Worm (Caenorhabditis elegans): ENCODE measurements around the gene rfc-2.

rfc-2 gene

ce11 chrIV:1385500-1385899 lies 38.4 kb downstream of the rfc-2 start:
- no peak for TF ChIP-seq flt-1 (GFP tag; IDR thresholded peaks at IDR 0.05)
- 0 out of 2 replicates have a peak, but pooled peaks have one; percentile 26 for TF ChIP-seq ztf-23 (GFP tag; IDR thresholded peaks at IDR 0.05)

- TF ChIP-seq ref-1 (GFP tag; conservative IDR thresholded peaks at IDR 0.05) (no peak), flt-1 (GFP tag; IDR thresholded peaks at IDR 0.05) (0 out of 2 replicates have a peak, but pooled peaks have one; percentile 23), ztf-23 (GFP tag; IDR thresholded peaks at IDR 0.05) (no peak), tab-1 (GFP tag; IDR thresholded peaks at IDR 0.05) (no peak)
Measured at ce11 chrIV:1385915-1386314, 38.8 kb downstream of the rfc-2 start, which contains the start of gene nhr-41. Gene nhr-41 (plus strand): TSS chrIV:1386215.

- TF ChIP-seq flt-1 (GFP tag; IDR thresholded peaks at IDR 0.05) = peak; percentile 91
- peak; percentile 90 for TF ChIP-seq ref-1 (GFP tag; conservative IDR thresholded peaks at IDR 0.05)
- TF ChIP-seq ztf-23 (GFP tag; IDR thresholded peaks at IDR 0.05) = peak; percentile 87
- TF ChIP-seq tab-1 (GFP tag; IDR thresholded peaks at IDR 0.05) = peak; percentile 88
- peak; percentile 65; the same call in 1 of the 2 replicates for TF ChIP-seq klf-2 (GFP tag; conservative IDR thresholded peaks at IDR 0.05)
- TF ChIP-seq ztf-29 (GFP tag; IDR thresholded peaks at IDR 0.05) = peak; percentile 78
- peak; percentile 88 for TF ChIP-seq T22C8.4 (GFP tag; IDR thresholded peaks at IDR 0.05)
- TF ChIP-seq med-1 (GFP tag; optimal IDR thresholded peaks at IDR 0.05; ENCODE audit: insufficient read depth) = peak; percentile 39
- TF ChIP-seq cog-1 (tag; optimal IDR thresholded peaks at IDR 0.05) = no peak
Measured at ce11 chrIV:1388079-1388478, 41.0 kb downstream of the rfc-2 start.

- no peak for TF ChIP-seq cog-1 (tag; optimal IDR thresholded peaks at IDR 0.05)
- no peak for TF ChIP-seq ref-1 (GFP tag; conservative IDR thresholded peaks at IDR 0.05)
- no peak for TF ChIP-seq klf-2 (GFP tag; conservative IDR thresholded peaks at IDR 0.05)
- TF ChIP-seq ztf-29 (GFP tag; IDR thresholded peaks at IDR 0.05) = no peak
- TF ChIP-seq T22C8.4 (GFP tag; IDR thresholded peaks at IDR 0.05) = no peak
- no peak for TF ChIP-seq ztf-23 (GFP tag; IDR thresholded peaks at IDR 0.05)
- no peak for TF ChIP-seq flt-1 (GFP tag; IDR thresholded peaks at IDR 0.05)
- no peak for TF ChIP-seq tab-1 (GFP tag; IDR thresholded peaks at IDR 0.05)
- no peak for TF ChIP-seq med-1 (GFP tag; optimal IDR thresholded peaks at IDR 0.05; ENCODE audit: insufficient read depth)
Measured at ce11 chrIV:1389021-1389420, 41.9 kb downstream of the rfc-2 start.

- TF ChIP-seq ztf-29 (GFP tag; IDR thresholded peaks at IDR 0.05) (no peak), ztf-23 (GFP tag; IDR thresholded peaks at IDR 0.05) (no peak), klf-2 (GFP tag; conservative IDR thresholded peaks at IDR 0.05) (no peak), T22C8.4 (GFP tag; IDR thresholded peaks at IDR 0.05) (no peak), tab-1 (GFP tag; IDR thresholded peaks at IDR 0.05) (no peak), med-1 (GFP tag; optimal IDR thresholded peaks at IDR 0.05; ENCODE audit: insufficient read depth) (no peak), ref-1 (GFP tag; conservative IDR thresholded peaks at IDR 0.05) (no peak), cog-1 (tag; optimal IDR thresholded peaks at IDR 0.05) (no peak), flt-1 (GFP tag; IDR thresholded peaks at IDR 0.05) (no peak)
Measured at ce11 chrIV:1389599-1389998, 42.5 kb downstream of the rfc-2 start.

ce11 chrIV:1390102-1390501 lies 43.0 kb downstream of the rfc-2 start:
- TF ChIP-seq flt-1 (GFP tag; IDR thresholded peaks at IDR 0.05) (no peak), cog-1 (tag; optimal IDR thresholded peaks at IDR 0.05) (no peak), ref-1 (GFP tag; conservative IDR thresholded peaks at IDR 0.05) (no peak), med-1 (GFP tag; optimal IDR thresholded peaks at IDR 0.05; ENCODE audit: insufficient read depth) (no peak), klf-2 (GFP tag; conservative IDR thresholded peaks at IDR 0.05) (no peak), T22C8.4 (GFP tag; IDR thresholded peaks at IDR 0.05) (no peak)

ce11 chrIV:1391446-1391845 lies 44.3 kb downstream of the rfc-2 start:
- TF ChIP-seq klf-2 (GFP tag; conservative IDR thresholded peaks at IDR 0.05) (no peak), T22C8.4 (GFP tag; IDR thresholded peaks at IDR 0.05) (no peak), med-1 (GFP tag; optimal IDR thresholded peaks at IDR 0.05; ENCODE audit: insufficient read depth) (no peak), cog-1 (tag; optimal IDR thresholded peaks at IDR 0.05) (no peak), ref-1 (GFP tag; conservative IDR thresholded peaks at IDR 0.05) (no peak), ztf-29 (GFP tag; IDR thresholded peaks at IDR 0.05) (no peak), flt-1 (GFP tag; IDR thresholded peaks at IDR 0.05) (no peak), tab-1 (GFP tag; IDR thresholded peaks at IDR 0.05) (no peak), ztf-23 (GFP tag; IDR thresholded peaks at IDR 0.05) (no peak)

- no peak for TF ChIP-seq ztf-29 (GFP tag; IDR thresholded peaks at IDR 0.05)
- no peak for TF ChIP-seq ref-1 (GFP tag; conservative IDR thresholded peaks at IDR 0.05)
- no peak for TF ChIP-seq ztf-23 (GFP tag; IDR thresholded peaks at IDR 0.05)
- no peak for TF ChIP-seq med-1 (GFP tag; optimal IDR thresholded peaks at IDR 0.05; ENCODE audit: insufficient read depth)
- no peak for TF ChIP-seq cog-1 (tag; optimal IDR thresholded peaks at IDR 0.05)
- TF ChIP-seq tab-1 (GFP tag; IDR thresholded peaks at IDR 0.05) = no peak
- no peak for TF ChIP-seq klf-2 (GFP tag; conservative IDR thresholded peaks at IDR 0.05)
Measured at ce11 chrIV:1394077-1394476, 47.0 kb downstream of the rfc-2 start.

ce11 chrIV:1397895-1398294 lies 50.8 kb downstream of the rfc-2 start:
- no peak for TF ChIP-seq tab-1 (GFP tag; IDR thresholded peaks at IDR 0.05)
- no peak for TF ChIP-seq cog-1 (tag; optimal IDR thresholded peaks at IDR 0.05)
- TF ChIP-seq ref-1 (GFP tag; conservative IDR thresholded peaks at IDR 0.05) = no peak

- TF ChIP-seq ztf-23 (GFP tag; IDR thresholded peaks at IDR 0.05) (no peak), T22C8.4 (GFP tag; IDR thresholded peaks at IDR 0.05) (peak; percentile 71)
Measured at ce11 chrIV:1400016-1400415, 52.9 kb downstream of the rfc-2 start.

All from whole organism, midembryonic.